Fruit fly (Drosophila melanogaster): ENCODE results near the gene Fbxl7.

The Fbxl7 gene

DNA sequence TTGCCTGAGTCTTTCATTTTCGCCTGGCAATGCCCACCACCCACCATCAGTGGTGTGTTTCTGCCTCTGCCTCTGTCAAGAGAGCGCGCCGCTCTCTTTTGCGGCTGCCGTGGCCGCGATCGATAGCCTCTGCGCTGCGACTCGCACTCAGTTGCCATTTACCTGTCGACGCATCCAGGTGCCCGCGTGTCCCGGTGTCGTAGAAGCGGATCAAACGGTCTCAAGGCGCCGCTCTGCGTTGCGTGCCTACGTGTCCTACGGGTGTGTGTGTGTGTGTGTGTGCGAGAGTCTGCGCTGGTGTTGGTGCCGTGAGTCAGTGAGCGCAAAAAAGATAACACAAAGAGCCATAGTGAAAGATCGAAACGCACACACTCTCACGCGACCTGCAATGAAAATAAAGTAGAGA, at the start of gene Fbxl7:
TSS of gene Fbxl7 (plus strand) at position 148 of the 406 bp plus-strand sequence.
- no peak for TF ChIP-seq toe (GFP tag; optimal IDR thresholded peaks at IDR 0.05)
- no peak for TF ChIP-seq cnc (optimal IDR thresholded peaks at IDR 0.05)
- TF ChIP-seq Clk (GFP tag; optimal IDR thresholded peaks at IDR 0.05) = no peak
- no peak for TF ChIP-seq cic (GFP tag; optimal IDR thresholded peaks at IDR 0.05)
- TF ChIP-seq pad (GFP tag; optimal IDR thresholded peaks at IDR 0.05) = no peak
- TF ChIP-seq bab1 (GFP tag; optimal IDR thresholded peaks at IDR 0.05) = no peak
- TF ChIP-seq CG7101 (tag; optimal IDR thresholded peaks at IDR 0.05) = no peak
- TF ChIP-seq tj (GFP tag; optimal IDR thresholded peaks at IDR 0.05) = no peak
- no peak for TF ChIP-seq CG7045 (GFP tag; optimal IDR thresholded peaks at IDR 0.05)
- TF ChIP-seq Mnt (GFP tag; optimal IDR thresholded peaks at IDR 0.05) = no peak
- TF ChIP-seq CG11617 (GFP tag; optimal IDR thresholded peaks at IDR 0.05) = no peak
- no peak for TF ChIP-seq Crg-1 (GFP tag; optimal IDR thresholded peaks at IDR 0.05)
- no peak for TF ChIP-seq Hr96 (GFP tag; optimal IDR thresholded peaks at IDR 0.05)
- no peak for TF ChIP-seq CG14711 (tag; optimal IDR thresholded peaks at IDR 0.05)
- TF ChIP-seq ovo (GFP tag; optimal IDR thresholded peaks at IDR 0.05) = no peak
- no peak for TF ChIP-seq CG5204 (GFP tag; optimal IDR thresholded peaks at IDR 0.05)

DNA sequence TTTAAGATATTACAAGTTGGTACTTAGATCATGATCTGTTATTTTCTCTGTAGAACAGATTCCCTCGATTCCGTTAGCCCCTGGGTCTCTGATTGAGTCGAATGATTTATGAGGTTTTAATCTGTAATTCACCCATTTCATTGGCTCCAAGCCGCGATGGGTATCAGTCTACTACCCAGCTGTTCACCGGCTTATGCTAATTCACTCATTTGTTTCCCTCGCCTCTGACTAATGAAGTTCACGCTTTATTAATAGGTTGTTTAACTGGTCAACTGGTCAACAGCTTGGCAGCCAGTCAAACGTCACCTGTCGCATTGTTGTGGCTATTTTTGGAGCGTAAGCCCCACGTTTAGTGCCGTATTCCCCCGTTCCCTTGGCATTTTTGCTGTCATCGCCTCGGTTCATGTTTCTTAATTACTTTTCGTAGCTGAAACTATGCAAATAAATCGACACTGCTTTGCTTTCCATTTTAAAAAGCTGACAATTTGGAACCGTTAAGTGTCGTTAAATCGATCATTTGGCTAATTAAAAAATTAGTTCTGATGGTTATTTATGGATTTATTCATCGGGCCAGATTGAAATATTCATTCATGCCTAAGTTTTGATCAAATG, 47.8 kb upstream of the Fbxl7 start:
- TF ChIP-seq CG14711 (tag; optimal IDR thresholded peaks at IDR 0.05) = no peak
- TF ChIP-seq ovo (GFP tag; optimal IDR thresholded peaks at IDR 0.05) = no peak
- no peak for TF ChIP-seq cic (GFP tag; optimal IDR thresholded peaks at IDR 0.05)
- TF ChIP-seq Clk (GFP tag; optimal IDR thresholded peaks at IDR 0.05) = no peak
- TF ChIP-seq bab1 (GFP tag; optimal IDR thresholded peaks at IDR 0.05) = peak; percentile 39
- TF ChIP-seq tj (GFP tag; optimal IDR thresholded peaks at IDR 0.05) = peak; percentile 90

dm6 chr3R:15875611-15876010, 45.1 kb upstream of the Fbxl7 start, which contains the start of gene CG31183:
Gene CG31183, minus strand, starts transcription at chr3R:15875939.
- TF ChIP-seq Mnt (GFP tag; optimal IDR thresholded peaks at IDR 0.05) (peak; percentile 12), tj (GFP tag; optimal IDR thresholded peaks at IDR 0.05) (peak; percentile 31), toe (GFP tag; optimal IDR thresholded peaks at IDR 0.05) (no peak)

DNA sequence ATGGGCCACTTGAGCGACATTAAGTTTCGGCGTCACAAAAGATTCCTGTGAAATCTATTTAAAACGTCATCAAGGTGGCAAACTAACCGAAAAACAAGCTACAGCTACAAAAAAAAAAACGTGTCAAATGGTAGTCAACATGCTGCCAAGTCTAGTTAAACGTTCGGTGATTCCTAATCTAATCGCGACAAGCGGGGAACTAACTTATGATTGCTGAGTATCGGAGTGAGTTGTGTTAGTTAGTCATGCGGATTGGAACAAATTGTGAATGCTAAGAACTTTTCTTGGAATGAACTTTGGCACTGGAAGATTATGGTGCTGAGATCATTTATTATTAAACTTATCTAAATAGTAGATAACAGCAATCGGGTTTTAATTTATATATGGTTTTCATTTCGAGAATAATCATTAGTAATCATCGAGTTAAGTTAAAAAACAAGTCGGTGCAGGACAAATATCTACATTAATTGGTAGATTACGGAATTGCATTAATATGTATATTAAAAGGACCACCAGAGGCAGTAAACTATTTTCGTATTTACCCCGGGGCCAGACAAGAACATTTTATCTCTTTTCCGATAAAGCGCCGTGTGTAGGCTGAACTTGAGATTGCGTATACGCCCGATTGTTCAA, 29.4 kb upstream of the Fbxl7 start:
- TF ChIP-seq kay (GFP tag; ENCODE audit: borderline replicate concordance) (peak; percentile 67), toe (GFP tag; optimal IDR thresholded peaks at IDR 0.05) (no peak), Crg-1 (GFP tag; optimal IDR thresholded peaks at IDR 0.05) (no peak), CG5204 (GFP tag; optimal IDR thresholded peaks at IDR 0.05) (no peak)

DNA sequence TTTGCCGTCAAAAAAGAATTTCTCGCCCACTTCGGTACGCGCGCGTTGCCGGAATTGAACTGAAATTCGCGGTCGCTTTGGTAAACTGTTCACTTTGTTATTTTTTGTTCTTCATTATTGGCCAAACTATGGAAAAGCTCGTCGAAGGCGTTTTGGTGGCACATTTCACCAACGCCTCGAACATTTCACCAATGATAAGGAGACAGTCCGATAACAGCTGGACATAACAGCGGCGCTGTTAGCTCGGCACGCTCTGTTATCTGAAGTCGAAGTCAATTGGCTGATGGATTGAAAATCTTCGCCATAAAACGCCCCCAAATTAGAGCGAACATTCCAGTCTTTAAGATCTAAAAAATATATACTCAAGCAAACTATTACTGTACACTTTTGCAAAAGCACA, 24.7 kb upstream of the Fbxl7 start, which contains the start of gene CG14877:
TSS of gene CG14877 (minus strand) at position 101 of the 400 bp plus-strand sequence.
- TF ChIP-seq Clk (GFP tag; optimal IDR thresholded peaks at IDR 0.05) (no peak), CG33017 (tag; optimal IDR thresholded peaks at IDR 0.05) (no peak), CG14711 (tag; optimal IDR thresholded peaks at IDR 0.05) (no peak), pad (GFP tag; optimal IDR thresholded peaks at IDR 0.05) (no peak), CG11617 (GFP tag; optimal IDR thresholded peaks at IDR 0.05) (no peak), bab1 (GFP tag; optimal IDR thresholded peaks at IDR 0.05) (no peak), CG7045 (GFP tag; optimal IDR thresholded peaks at IDR 0.05) (no peak), CG5204 (GFP tag; optimal IDR thresholded peaks at IDR 0.05) (no peak), CG1620 (GFP tag; optimal IDR thresholded peaks at IDR 0.05) (no peak), CG12768 (GFP tag; optimal IDR thresholded peaks at IDR 0.05) (no peak), Crg-1 (GFP tag; optimal IDR thresholded peaks at IDR 0.05) (no peak), toe (GFP tag; optimal IDR thresholded peaks at IDR 0.05) (no peak), ovo (GFP tag; optimal IDR thresholded peaks at IDR 0.05) (no peak), cnc (optimal IDR thresholded peaks at IDR 0.05) (no peak)

dm6 chr3R:15898302-15898701, 22.4 kb upstream of the Fbxl7 start:
- TF ChIP-seq toe (GFP tag; optimal IDR thresholded peaks at IDR 0.05) = peak; percentile 38
- TF ChIP-seq cic (GFP tag; optimal IDR thresholded peaks at IDR 0.05) = no peak
- peak; percentile 18 for TF ChIP-seq CG5204 (GFP tag; optimal IDR thresholded peaks at IDR 0.05)
- TF ChIP-seq Mnt (GFP tag; optimal IDR thresholded peaks at IDR 0.05) = no peak
- peak; percentile 36 for TF ChIP-seq CG7045 (GFP tag; optimal IDR thresholded peaks at IDR 0.05)
- peak; percentile 64 for TF ChIP-seq CG33017 (tag; optimal IDR thresholded peaks at IDR 0.05)
- TF ChIP-seq CG7101 (tag; optimal IDR thresholded peaks at IDR 0.05) = peak; percentile 63
- TF ChIP-seq ovo (GFP tag; optimal IDR thresholded peaks at IDR 0.05) = no peak
- peak; percentile 61 for TF ChIP-seq CG12768 (GFP tag; optimal IDR thresholded peaks at IDR 0.05)
- TF ChIP-seq kay (GFP tag; ENCODE audit: borderline replicate concordance) = no peak
- peak; percentile 32 for TF ChIP-seq CG14711 (tag; optimal IDR thresholded peaks at IDR 0.05)
- TF ChIP-seq CG11617 (GFP tag; optimal IDR thresholded peaks at IDR 0.05) = peak; percentile 37
- no peak for TF ChIP-seq pad (GFP tag; optimal IDR thresholded peaks at IDR 0.05)
- TF ChIP-seq bab1 (GFP tag; optimal IDR thresholded peaks at IDR 0.05) = no peak

DNA sequence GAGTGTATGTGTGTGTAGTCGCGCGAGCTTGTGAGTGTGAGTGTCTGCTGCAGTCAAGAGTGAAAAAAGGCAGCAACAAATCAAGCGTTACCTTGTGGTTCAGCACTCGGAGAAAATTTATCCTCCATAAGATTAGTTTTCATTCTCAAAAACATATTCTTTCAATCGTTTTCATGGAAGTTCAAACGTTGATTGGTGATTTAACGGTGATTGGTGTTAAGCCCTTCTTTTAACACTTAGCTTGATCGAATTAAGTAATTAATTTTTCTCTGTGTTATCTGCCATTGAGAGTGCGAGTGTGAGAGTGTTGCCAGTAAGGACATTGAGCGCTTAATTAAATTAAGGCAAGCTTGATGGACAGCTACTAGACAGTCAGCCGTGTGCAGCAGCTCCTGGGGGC, 21.0 kb upstream of the Fbxl7 start:
- TF ChIP-seq pad (GFP tag; optimal IDR thresholded peaks at IDR 0.05) (no peak), Clk (GFP tag; optimal IDR thresholded peaks at IDR 0.05) (no peak), ovo (GFP tag; optimal IDR thresholded peaks at IDR 0.05) (no peak), CG33017 (tag; optimal IDR thresholded peaks at IDR 0.05) (peak; percentile 44), tj (GFP tag; optimal IDR thresholded peaks at IDR 0.05) (no peak), kay (GFP tag; ENCODE audit: borderline replicate concordance) (no peak), Crg-1 (GFP tag; optimal IDR thresholded peaks at IDR 0.05) (no peak), CG1620 (GFP tag; optimal IDR thresholded peaks at IDR 0.05) (no peak), cnc (optimal IDR thresholded peaks at IDR 0.05) (no peak), CG11617 (GFP tag; optimal IDR thresholded peaks at IDR 0.05) (no peak), bab1 (GFP tag; optimal IDR thresholded peaks at IDR 0.05) (no peak), Mnt (GFP tag; optimal IDR thresholded peaks at IDR 0.05) (no peak), Hr96 (GFP tag; optimal IDR thresholded peaks at IDR 0.05) (peak; percentile 32), CG7045 (GFP tag; optimal IDR thresholded peaks at IDR 0.05) (peak; percentile 68), CG5204 (GFP tag; optimal IDR thresholded peaks at IDR 0.05) (peak; percentile 53), CG12768 (GFP tag; optimal IDR thresholded peaks at IDR 0.05) (peak; percentile 14), CG7101 (tag; optimal IDR thresholded peaks at IDR 0.05) (peak; percentile 19), cic (GFP tag; optimal IDR thresholded peaks at IDR 0.05) (no peak), toe (GFP tag; optimal IDR thresholded peaks at IDR 0.05) (peak; percentile 12), CG14711 (tag; optimal IDR thresholded peaks at IDR 0.05) (peak; percentile 10)
